Worm (Caenorhabditis elegans): ENCODE results near the gene Y32F6A.5.

The Y32F6A.5 gene

ce11 chrV:10399290-10399689 lies 54.1 kb downstream of the Y32F6A.5 start (continued):
- no peak for TF ChIP-seq unc-86 (tag; optimal IDR thresholded peaks at IDR 0.05)

- no peak for TF ChIP-seq jun-1 (tag; optimal IDR thresholded peaks at IDR 0.05)
- no peak for TF ChIP-seq hlh-17 (GFP tag; optimal IDR thresholded peaks at IDR 0.05; ENCODE audit: borderline replicate concordance)
- TF ChIP-seq elt-2 (tag; optimal IDR thresholded peaks at IDR 0.05), result peak; percentile 46
- TF ChIP-seq nhr-71 (tag; optimal IDR thresholded peaks at IDR 0.05), result no peak
- no peak for TF ChIP-seq zip-4 (GFP tag; optimal IDR thresholded peaks at IDR 0.05)
- TF ChIP-seq nhr-76 (tag; optimal IDR thresholded peaks at IDR 0.05), result no peak
- peak; percentile 8 for TF ChIP-seq lir-3 (tag; optimal IDR thresholded peaks at IDR 0.05; ENCODE audit: poor library complexity)
- TF ChIP-seq nhr-47 (tag; optimal IDR thresholded peaks at IDR 0.05), result no peak
- TF ChIP-seq mep-1 (tag; optimal IDR thresholded peaks at IDR 0.05), result no peak
- TF ChIP-seq sup-37 (GFP tag; optimal IDR thresholded peaks at IDR 0.05), result no peak
- TF ChIP-seq unc-62 (GFP tag; optimal IDR thresholded peaks at IDR 0.05), result no peak
- no peak for TF ChIP-seq mdl-1 (tag; optimal IDR thresholded peaks at IDR 0.05)
- no peak for TF ChIP-seq hpl-2 (GFP tag; optimal IDR thresholded peaks at IDR 0.05)
- no peak for TF ChIP-seq isw-1 (GFP tag; IDR thresholded peaks at IDR 0.05)
- no peak for TF ChIP-seq efl-1 (optimal IDR thresholded peaks at IDR 0.05)
- no peak for TF ChIP-seq efl-1 (GFP tag; optimal IDR thresholded peaks at IDR 0.05 in 1 of 2)
- no peak for TF ChIP-seq fkh-10 (GFP tag; optimal IDR thresholded peaks at IDR 0.05)
- peak; percentile 54 for TF ChIP-seq nhr-85 (tag)
- TF ChIP-seq elt-3 (tag; optimal IDR thresholded peaks at IDR 0.05), result peak in 1 of 6 experiments; percentile 0
- no peak for TF ChIP-seq snu-23 (GFP tag; optimal IDR thresholded peaks at IDR 0.05)
- TF ChIP-seq pag-3 (tag; optimal IDR thresholded peaks at IDR 0.05; ENCODE audit: borderline replicate concordance, insufficient read depth), result no peak
- TF ChIP-seq lin-39 (tag; optimal IDR thresholded peaks at IDR 0.05), result no peak
- TF ChIP-seq zag-1 (tag; optimal IDR thresholded peaks at IDR 0.05), result no peak
- peak; percentile 33 for TF ChIP-seq nhr-20 (tag; optimal IDR thresholded peaks at IDR 0.05)
- no peak for TF ChIP-seq sox-4 (tag; optimal IDR thresholded peaks at IDR 0.05)
- TF ChIP-seq fos-1 (tag; optimal IDR thresholded peaks at IDR 0.05), result no peak
- no peak for TF ChIP-seq lin-15B (tag; optimal IDR thresholded peaks at IDR 0.05)
- TF ChIP-seq ceh-8 (GFP tag; optimal IDR thresholded peaks at IDR 0.05), result no peak
- no peak for TF ChIP-seq fkh-4 (tag; optimal IDR thresholded peaks at IDR 0.05; ENCODE audit: borderline replicate concordance)
- TF ChIP-seq C04F5.9 (tag; optimal IDR thresholded peaks at IDR 0.05), result no peak
- TF ChIP-seq lin-14 (GFP tag; optimal IDR thresholded peaks at IDR 0.05), result peak; percentile 22
- no peak for TF ChIP-seq dsc-1 (tag; optimal IDR thresholded peaks at IDR 0.05)
- no peak for TF ChIP-seq nhr-84 (tag; optimal IDR thresholded peaks at IDR 0.05)
- TF ChIP-seq ceh-82 (tag; optimal IDR thresholded peaks at IDR 0.05), result no peak
- no peak for TF ChIP-seq ets-5 (GFP tag; IDR thresholded peaks at IDR 0.05)
- TF ChIP-seq C16A3.4 (tag; optimal IDR thresholded peaks at IDR 0.05), result no peak
- no peak for TF ChIP-seq snpc-4 (tag; optimal IDR thresholded peaks at IDR 0.05)
- TF ChIP-seq ceh-63 (GFP tag; optimal IDR thresholded peaks at IDR 0.05), result no peak
- TF ChIP-seq sptf-1 (tag; optimal IDR thresholded peaks at IDR 0.05), result no peak
- no peak for TF ChIP-seq ces-1 (GFP tag; optimal IDR thresholded peaks at IDR 0.05)
- TF ChIP-seq lin-35 (GFP tag; optimal IDR thresholded peaks at IDR 0.05), result peak in 1 of 2 experiments; percentile 37
- TF ChIP-seq rnt-1 (tag; optimal IDR thresholded peaks at IDR 0.05), result no peak
- TF ChIP-seq unc-98 (GFP tag; IDR thresholded peaks at IDR 0.05), result no peak
- no peak for TF ChIP-seq Y116A8C.19 (tag; optimal IDR thresholded peaks at IDR 0.05; ENCODE audit: borderline replicate concordance)
- TF ChIP-seq efl-3 (GFP tag; optimal IDR thresholded peaks at IDR 0.05), result no peak
- no peak for TF ChIP-seq ama-1 (optimal IDR thresholded peaks at IDR 0.05)
- TF ChIP-seq ztf-4 (tag; optimal IDR thresholded peaks at IDR 0.05), result no peak
- no peak for TF ChIP-seq egl-27 (tag; optimal IDR thresholded peaks at IDR 0.05)
- no peak for TF ChIP-seq tbx-2 (tag; optimal IDR thresholded peaks at IDR 0.05)
- TF ChIP-seq nhr-12 (tag; optimal IDR thresholded peaks at IDR 0.05), result no peak
- no peak for TF ChIP-seq pqm-1 (tag; optimal IDR thresholded peaks at IDR 0.05)
- no peak for TF ChIP-seq unc-86 (tag; optimal IDR thresholded peaks at IDR 0.05)
Measured at ce11 chrV:10398431-10398830, 55.0 kb downstream of the Y32F6A.5 start, which contains the start of gene ugt-2. Gene ugt-2 (plus strand): TSS chrV:10398801.

All from whole organism, L1 larva.